Worm (Caenorhabditis elegans) whole organism, mixed stage, embryonic: Measurements from ENCODE around the gene mec-12.

Source experiments
- blmp-1 ChIP-seq: fragments of 150-350 bp; optimal IDR thresholded peaks from 2 replicates; lab custom pipeline; 2014; ENCODE audit warnings: missing biosample characterization, missing genetic modification characterization
- ces-1 ChIP-seq: fragments of 150-350 bp; optimal IDR thresholded peaks from 2 replicates; lab custom pipeline; 2014; ENCODE audit warnings: missing biosample characterization, missing genetic modification reagents, missing genetic modification characterization
- elt-1 ChIP-seq: sonication (generic microtip); optimal IDR thresholded peaks from 2 replicates; lab custom pipeline; 2017; ENCODE audit warnings: missing genetic modification characterization, mild to moderate bottlenecking, missing compliant biosample characterization, antibody characterized with exemption, moderate library complexity, borderline replicate concordance; ENCODE audit not compliant: insufficient read depth
- mab-5 ChIP-seq: fragments of 150-350 bp; optimal IDR thresholded peaks from 2 replicates; lab custom pipeline; 2014; ENCODE audit warnings: missing biosample characterization, missing genetic modification characterization
- nhr-2 ChIP-seq: fragments of 150-350 bp; optimal IDR thresholded peaks from 2 replicates; lab custom pipeline; 2014; ENCODE audit warnings: missing biosample characterization, missing genetic modification characterization
- unc-39 ChIP-seq: fragments of 150-350 bp; optimal IDR thresholded peaks from 2 replicates; lab custom pipeline; 2014; ENCODE audit warnings: missing biosample characterization, missing genetic modification characterization
- ztf-11 ChIP-seq: fragments of 150-350 bp; optimal IDR thresholded peaks from 2 replicates; lab custom pipeline; 2014; ENCODE audit warnings: missing biosample characterization, missing genetic modification characterization

DNA sequence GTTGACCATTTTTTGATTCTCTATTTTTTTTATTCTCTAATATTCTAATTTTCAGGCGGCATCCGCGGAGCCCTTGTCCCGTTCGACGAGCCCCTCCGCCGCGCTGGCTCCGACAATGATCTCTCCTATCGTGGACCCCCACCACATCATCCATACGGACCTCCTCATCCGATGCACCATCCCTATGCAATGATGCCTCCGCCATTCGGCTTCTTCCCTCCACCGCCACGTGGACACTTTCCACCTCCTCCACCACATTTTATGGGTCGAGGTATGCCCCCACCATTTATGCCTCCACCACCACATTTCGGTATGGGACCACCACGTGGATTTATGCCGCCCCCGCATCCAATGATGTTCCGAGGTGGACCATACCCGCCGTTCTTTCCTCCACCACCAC lies 30.2 kb upstream of the mec-12 start:
- no peak for TF ChIP-seq nhr-2
- TF ChIP-seq blmp-1 (tag; lab: Kevin White, UChicago): no peak
- TF ChIP-seq ztf-11 (tag; lab: Kevin White, UChicago): no peak
- no peak for TF ChIP-seq mab-5 (tag; lab: Kevin White, UChicago)
- TF ChIP-seq unc-39 (tag; lab: Kevin White, UChicago): no peak
- no peak for TF ChIP-seq elt-1 (tag; lab: Kevin White, UChicago)
- TF ChIP-seq ces-1 (GFP tag; lab: Kevin White, UChicago): no peak
